Fruit fly (Drosophila melanogaster): ENCODE results near the gene CG12155.

CG12155 gene

DNA sequence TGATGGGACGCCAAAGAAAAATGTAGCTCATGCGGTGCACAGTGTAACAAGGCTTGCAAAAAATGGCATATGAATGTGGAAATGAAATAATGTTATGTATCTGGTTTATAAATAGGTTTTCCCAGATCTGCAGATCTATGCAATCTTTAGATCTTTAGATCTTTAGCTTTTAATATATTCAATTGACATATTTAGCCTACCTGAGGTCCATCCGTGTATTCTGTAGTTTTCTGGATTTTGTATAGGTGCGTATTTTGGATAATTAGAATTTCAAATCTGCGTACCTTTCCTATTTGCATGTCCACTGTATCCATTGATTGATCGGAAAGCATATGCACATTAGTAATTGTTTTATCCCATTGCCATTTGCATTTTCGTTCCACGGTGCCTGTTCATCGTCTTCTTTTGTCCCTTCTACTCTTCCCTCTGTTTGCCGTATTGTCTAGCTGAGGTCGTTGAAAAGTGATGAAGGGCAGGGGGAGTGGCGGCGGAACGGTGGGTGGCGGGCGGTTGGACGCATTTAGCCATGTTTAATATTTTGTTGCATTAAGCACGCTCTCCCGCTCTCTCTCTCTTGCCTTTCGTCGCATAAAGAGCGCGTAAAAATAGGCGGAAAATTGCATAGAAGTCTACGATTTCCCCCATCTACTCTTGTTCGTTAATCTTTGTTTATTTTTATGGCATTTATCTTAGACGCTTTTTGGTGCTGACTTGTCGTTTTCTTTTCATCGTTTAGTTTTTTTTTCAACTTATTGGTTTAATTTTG, 19.4 kb upstream of the CG12155 start, which contains the start of gene CHES-1-like (continued):
- TF ChIP-seq BEAF-32 (GFP tag; optimal IDR thresholded peaks at IDR 0.05) (peak; percentile 8), bowl (GFP tag; IDR thresholded peaks at IDR 0.05) (0 out of 2 replicates have a peak, but pooled peaks have one; percentile 25), CG1602 (GFP tag; optimal IDR thresholded peaks at IDR 0.05) (peak; percentile 85), Sox100B (GFP tag; optimal IDR thresholded peaks at IDR 0.05) (peak; percentile 96), dm (GFP tag; optimal IDR thresholded peaks at IDR 0.05) (peak; percentile 84), CG12744 (GFP tag; optimal IDR thresholded peaks at IDR 0.05) (peak; percentile 80), Abd-B (GFP tag; optimal IDR thresholded peaks at IDR 0.05) (peak; percentile 93), CG15269 (tag; optimal IDR thresholded peaks at IDR 0.05) (peak; percentile 93), tin (GFP tag; optimal IDR thresholded peaks at IDR 0.05) (peak; percentile 87), trem (tag; optimal IDR thresholded peaks at IDR 0.05) (peak; percentile 68), CG6854 (GFP tag; optimal IDR thresholded peaks at IDR 0.05) (peak; percentile 86), run (tag; optimal IDR thresholded peaks at IDR 0.05) (peak; percentile 82), CG10274 (GFP tag; optimal IDR thresholded peaks at IDR 0.05) (peak; percentile 82), luna (GFP tag; optimal IDR thresholded peaks at IDR 0.05) (peak; percentile 67), nmo (GFP tag; optimal IDR thresholded peaks at IDR 0.05) (peak; percentile 97), fd3F (GFP tag; optimal IDR thresholded peaks at IDR 0.05) (peak; percentile 82), CG16779 (GFP tag; IDR thresholded peaks at IDR 0.05) (no peak), CG7987 (GFP tag; optimal IDR thresholded peaks at IDR 0.05) (peak; percentile 36), CG12659 (GFP tag; optimal IDR thresholded peaks at IDR 0.05) (peak; percentile 96), Hr39 (optimal IDR thresholded peaks at IDR 0.05) (no peak), pita (GFP tag; optimal IDR thresholded peaks at IDR 0.05) (no peak), Nf-YC (tag; optimal IDR thresholded peaks at IDR 0.05) (peak; percentile 81), crc (GFP tag; optimal IDR thresholded peaks at IDR 0.05) (peak; percentile 87), nerfin-2 (GFP tag; IDR thresholded peaks at IDR 0.05; ENCODE audit: partially characterized antibody) (no peak), Ets97D (GFP tag; optimal IDR thresholded peaks at IDR 0.05) (peak; percentile 79), unc-4 (GFP tag; IDR thresholded peaks at IDR 0.05; ENCODE audit: partially characterized antibody) (no peak), CG7556 (GFP tag; optimal IDR thresholded peaks at IDR 0.05) (peak; percentile 95), odd (GFP tag; optimal IDR thresholded peaks at IDR 0.05) (peak; percentile 85), CG7786 (GFP tag; optimal IDR thresholded peaks at IDR 0.05) (peak; percentile 91), Dip2 (GFP tag; IDR thresholded peaks at IDR 0.05) (0 out of 2 replicates have a peak, but pooled peaks have one; percentile 10), Mrtf (GFP tag; IDR thresholded peaks at IDR 0.05) (peak; percentile 66; the same call in 2 of the 3 replicates), eve (GFP tag; optimal IDR thresholded peaks at IDR 0.05) (peak in 1 of 2 experiments; percentile 99), fu2 (GFP tag; optimal IDR thresholded peaks at IDR 0.05) (peak; percentile 85), Hmx (GFP tag; optimal IDR thresholded peaks at IDR 0.05) (peak; percentile 58), CG31441 (GFP tag; IDR thresholded peaks at IDR 0.05) (peak; percentile 95), CG1603 (tag; optimal IDR thresholded peaks at IDR 0.05) (peak; percentile 55), tio (GFP tag; optimal IDR thresholded peaks at IDR 0.05) (peak; percentile 92), CG4820 (GFP tag; optimal IDR thresholded peaks at IDR 0.05) (peak; percentile 88), Jarid2 (GFP tag; optimal IDR thresholded peaks at IDR 0.05) (peak; percentile 76), C15 (GFP tag; IDR thresholded peaks at IDR 0.05) (no peak), CG13775 (GFP tag; optimal IDR thresholded peaks at IDR 0.05) (peak; percentile 88), CG15696 (tag; optimal IDR thresholded peaks at IDR 0.05) (peak; percentile 68), CG6765 (GFP tag; optimal IDR thresholded peaks at IDR 0.05) (peak; percentile 80), peb (GFP tag; IDR thresholded peaks at IDR 0.05) (peak; percentile 81; the same call in 1 of the 2 replicates), lola (GFP tag; optimal IDR thresholded peaks at IDR 0.05) (peak in 1 of 3 experiments; percentile 85), CG17328 (GFP tag; IDR thresholded peaks at IDR 0.05) (peak; percentile 68), slou (GFP tag; optimal IDR thresholded peaks at IDR 0.05) (peak; percentile 83), trh (GFP tag; optimal IDR thresholded peaks at IDR 0.05) (peak; percentile 82), wor (GFP tag; IDR thresholded peaks at IDR 0.05) (peak; percentile 82)

Data from whole organism, embryonic.